Worm (Caenorhabditis elegans) whole organism, late embryonic: ENCODE measurements around the gene srv-12.

ENCODE experiments used
- F13H6.1 ChIP-seq: sonication (generic microtip); optimal IDR thresholded peaks from 2 replicates; lab custom pipeline; 2016; ENCODE audit warnings: missing genetic modification characterization, missing compliant biosample characterization
- T23F11.4 ChIP-seq: fragments of 200-800 bp; sonication (Bioruptor generic); optimal IDR thresholded peaks from 2 replicates; lab custom pipeline; 2018; ENCODE audit warnings: mild to moderate bottlenecking, missing genetic modification characterization, missing compliant biosample characterization
- ahr-1 ChIP-seq: sonication (generic microtip); optimal IDR thresholded peaks from 2 replicates; lab custom pipeline; 2016; ENCODE audit warnings: missing genetic modification characterization, missing compliant biosample characterization
- ceh-24 ChIP-seq: sonication (generic microtip); optimal IDR thresholded peaks from 2 replicates; lab custom pipeline; 2016; ENCODE audit warnings: mild to moderate bottlenecking, missing genetic modification characterization, missing compliant biosample characterization
- ceh-6 ChIP-seq: fragments of 200-800 bp; sonication (Bioruptor generic); optimal IDR thresholded peaks from 2 replicates; lab custom pipeline; 2018; ENCODE audit warnings: mild to moderate bottlenecking, missing genetic modification characterization, missing compliant biosample characterization
- ceh-9 ChIP-seq: sonication (generic microtip); optimal IDR thresholded peaks from 2 replicates; lab custom pipeline; 2016; ENCODE audit warnings: mild to moderate bottlenecking, missing genetic modification characterization, inconsistent platforms, missing compliant biosample characterization
- elt-4 ChIP-seq: sonication (generic microtip); optimal IDR thresholded peaks from 2 replicates; lab custom pipeline; 2016; ENCODE audit warnings: missing genetic modification characterization, missing compliant biosample characterization
- lin-11 ChIP-seq: fragments of 200-800 bp; sonication (Bioruptor generic); optimal IDR thresholded peaks from 2 replicates; lab custom pipeline; 2018; ENCODE audit warnings: mild to moderate bottlenecking, missing genetic modification characterization, missing compliant biosample characterization
- mec-3 ChIP-seq: sonication (generic microtip); optimal IDR thresholded peaks from 2 replicates; lab custom pipeline; 2016; ENCODE audit warnings: borderline replicate concordance, missing genetic modification characterization, missing compliant biosample characterization
- pha-2 ChIP-seq: sonication (generic microtip); optimal IDR thresholded peaks from 2 replicates; lab custom pipeline; 2017; ENCODE audit warnings: mild to moderate bottlenecking, missing genetic modification characterization, missing compliant biosample characterization
- pha-4 ChIP-seq: fragments of 150-350 bp; optimal IDR thresholded peaks from 2 replicates; lab custom pipeline; 2018; ENCODE audit warnings: missing biosample characterization, missing genetic modification reagents, missing genetic modification characterization
- pqm-1 ChIP-seq: sonication (generic microtip); optimal IDR thresholded peaks from 2 replicates; lab custom pipeline; 2016; ENCODE audit warnings: missing genetic modification characterization, missing compliant biosample characterization
- rnt-1 ChIP-seq: sonication (generic microtip); optimal IDR thresholded peaks from 2 replicates; lab custom pipeline; 2016; ENCODE audit warnings: missing genetic modification characterization, missing compliant biosample characterization
- syd-9 ChIP-seq: sonication (generic microtip); optimal IDR thresholded peaks from 2 replicates; lab custom pipeline; 2016; ENCODE audit warnings: mild to moderate bottlenecking, missing genetic modification characterization, moderate library complexity, missing compliant biosample characterization

- TF ChIP-seq F13H6.1 (tag; lab: Kevin White, UChicago) (no peak), ahr-1 (no peak), elt-4 (tag; lab: Kevin White, UChicago) (no peak), T23F11.4 (no peak), pqm-1 (tag; lab: Kevin White, UChicago) (no peak), ceh-24 (no peak), pha-2 (tag; lab: Kevin White, UChicago) (no peak), ceh-6 (GFP tag; lab: Kevin White, UChicago) (no peak), ceh-9 (tag; lab: Kevin White, UChicago) (no peak), lin-11 (tag; lab: Kevin White, UChicago) (no peak), mec-3 (tag; lab: Kevin White, UChicago) (no peak), rnt-1 (tag; lab: Kevin White, UChicago) (no peak), syd-9 (no peak), pha-4 (tag; lab: Kevin White, UChicago) (no peak)
These were observed 10.6 kb downstream of the srv-12 start, which contains the start of gene frk-1 for ce11 chrIV:10042881-10043280.
